Worm (Caenorhabditis elegans): ENCODE results near the gene pde-4.

Gene pde-4

DNA sequence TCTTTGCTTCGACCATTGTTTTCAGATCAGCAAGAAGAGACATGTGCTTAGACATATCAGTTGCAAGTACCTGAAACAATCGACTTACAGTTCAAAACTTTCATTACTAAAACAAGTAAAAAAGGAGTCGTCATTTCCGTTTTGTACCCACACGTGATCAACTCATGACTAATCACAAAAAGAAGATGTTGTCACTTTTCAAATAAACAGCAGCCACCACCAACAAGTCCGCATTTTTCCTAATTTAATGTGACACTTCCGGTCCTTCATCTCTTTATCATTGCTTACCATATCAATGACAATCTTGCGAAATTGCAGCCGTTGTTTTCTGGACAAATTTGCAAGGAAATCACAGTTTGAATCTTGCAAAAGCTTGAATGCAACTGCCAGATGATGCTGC is 22.4 kb downstream of the pde-4 start:
- TF ChIP-seq pes-1 (GFP tag; IDR thresholded peaks at IDR 0.05) = no peak
- no peak for TF ChIP-seq hmg-4 (GFP tag; optimal IDR thresholded peaks at IDR 0.05)
- no peak for TF ChIP-seq B0310.2 (tag; optimal IDR thresholded peaks at IDR 0.05)
- TF ChIP-seq ama-1 (optimal IDR thresholded peaks at IDR 0.05) = no peak
- no peak for TF ChIP-seq ceh-36 (tag; optimal IDR thresholded peaks at IDR 0.05)
- TF ChIP-seq hmbx-1 (tag; optimal IDR thresholded peaks at IDR 0.05) = no peak
- TF ChIP-seq hnd-1 (tag; optimal IDR thresholded peaks at IDR 0.05) = no peak
- no peak for TF ChIP-seq tra-4 (tag; optimal IDR thresholded peaks at IDR 0.05)
- TF ChIP-seq ceh-13 (GFP tag; optimal IDR thresholded peaks at IDR 0.05) = no peak
- no peak for TF ChIP-seq F13C5.2 (tag; optimal IDR thresholded peaks at IDR 0.05)
- TF ChIP-seq aly-1 (tag; optimal IDR thresholded peaks at IDR 0.05) = no peak
- TF ChIP-seq tbx-11 (GFP tag; IDR thresholded peaks at IDR 0.05) = no peak
- TF ChIP-seq ets-7 (tag; optimal IDR thresholded peaks at IDR 0.05) = no peak
- TF ChIP-seq flt-1 (GFP tag; IDR thresholded peaks at IDR 0.05) = no peak
- no peak for TF ChIP-seq tbx-37 (GFP tag; conservative IDR thresholded peaks at IDR 0.05)
- no peak for TF ChIP-seq sea-1 (GFP tag; conservative IDR thresholded peaks at IDR 0.05)

- TF ChIP-seq tbx-11 (GFP tag; IDR thresholded peaks at IDR 0.05) = no peak
Observed at ce11 chrII:7624995-7625394, 26.1 kb downstream of the pde-4 start.

DNA sequence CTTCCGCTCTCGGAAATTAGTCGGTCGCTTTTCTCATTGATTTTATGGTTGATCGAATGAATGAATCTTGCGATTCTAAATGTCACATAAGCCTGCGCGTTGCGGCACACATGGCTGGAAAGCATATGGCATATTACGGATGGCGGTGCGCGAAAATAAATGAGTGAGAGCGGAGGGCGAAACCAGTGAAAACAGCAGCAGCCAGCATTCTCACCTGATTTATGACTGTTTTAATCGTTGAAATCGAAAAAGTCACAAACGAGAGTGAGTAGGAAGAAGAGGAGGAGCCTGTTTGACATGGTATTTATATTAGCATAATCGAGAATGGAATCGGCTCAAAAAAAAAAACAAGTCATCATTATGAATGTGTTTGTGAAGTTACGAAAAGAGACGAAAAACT is 26.8 kb downstream of the pde-4 start:
- no peak for TF ChIP-seq ets-7 (tag; optimal IDR thresholded peaks at IDR 0.05)
- no peak for TF ChIP-seq F13C5.2 (tag; optimal IDR thresholded peaks at IDR 0.05)
- TF ChIP-seq hmg-4 (GFP tag; optimal IDR thresholded peaks at IDR 0.05) = peak; percentile 2

DNA sequence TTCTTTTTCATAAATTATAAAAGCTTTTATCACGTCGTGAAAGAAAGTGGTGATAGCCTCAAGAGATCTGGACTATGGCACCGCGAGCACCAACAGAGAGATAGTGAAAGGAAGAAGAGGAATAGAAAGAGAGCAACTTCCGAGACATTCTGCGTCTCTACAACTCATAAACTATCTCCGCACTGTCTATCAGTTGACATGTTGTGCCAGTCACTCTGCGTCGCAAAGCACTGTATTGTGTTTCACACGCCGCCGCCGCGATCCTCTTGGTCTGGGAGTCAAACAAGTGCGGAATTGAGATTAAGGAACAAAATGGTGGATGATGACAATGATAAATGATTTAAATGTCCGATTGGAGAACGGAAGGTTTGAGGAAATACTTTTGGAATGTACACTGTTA is 27.6 kb downstream of the pde-4 start:
- TF ChIP-seq hmg-4 (GFP tag; optimal IDR thresholded peaks at IDR 0.05) = no peak
- TF ChIP-seq flt-1 (GFP tag; IDR thresholded peaks at IDR 0.05) = no peak
- no peak for TF ChIP-seq ama-1 (optimal IDR thresholded peaks at IDR 0.05)
- TF ChIP-seq ceh-36 (tag; optimal IDR thresholded peaks at IDR 0.05) = no peak
- no peak for TF ChIP-seq tbx-11 (GFP tag; IDR thresholded peaks at IDR 0.05)
- TF ChIP-seq F13C5.2 (tag; optimal IDR thresholded peaks at IDR 0.05) = no peak
- TF ChIP-seq ets-7 (tag; optimal IDR thresholded peaks at IDR 0.05) = no peak
- no peak for TF ChIP-seq hnd-1 (tag; optimal IDR thresholded peaks at IDR 0.05)
- no peak for TF ChIP-seq pes-1 (GFP tag; IDR thresholded peaks at IDR 0.05)
- TF ChIP-seq hmbx-1 (tag; optimal IDR thresholded peaks at IDR 0.05) = no peak
- TF ChIP-seq ceh-13 (GFP tag; optimal IDR thresholded peaks at IDR 0.05) = no peak
- TF ChIP-seq B0310.2 (tag; optimal IDR thresholded peaks at IDR 0.05) = no peak
- TF ChIP-seq tbx-37 (GFP tag; conservative IDR thresholded peaks at IDR 0.05) = no peak
- TF ChIP-seq scrt-1 (GFP tag; IDR thresholded peaks at IDR 0.05) = no peak
- no peak for TF ChIP-seq sea-1 (GFP tag; conservative IDR thresholded peaks at IDR 0.05)
- no peak for TF ChIP-seq aly-1 (tag; optimal IDR thresholded peaks at IDR 0.05)
- TF ChIP-seq tra-4 (tag; optimal IDR thresholded peaks at IDR 0.05) = no peak

DNA sequence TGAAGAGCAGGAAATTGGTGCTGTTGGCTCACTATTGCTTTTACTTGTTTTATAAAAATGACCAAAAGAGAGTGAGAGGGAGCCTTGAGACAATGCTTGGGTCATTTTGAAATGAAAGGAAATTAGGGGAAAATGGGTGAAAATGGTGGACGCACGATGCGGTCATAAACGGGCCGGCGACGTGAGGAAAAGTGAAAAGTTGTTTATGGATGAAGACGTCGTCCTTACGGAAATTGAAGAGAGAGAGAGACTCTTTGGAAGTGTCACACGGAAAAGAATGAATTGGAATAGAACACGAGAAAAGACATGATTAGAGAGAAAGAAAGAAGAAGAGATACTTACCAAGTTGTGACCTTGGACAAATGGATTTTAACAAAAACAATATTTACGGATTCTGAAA is 29.5 kb downstream of the pde-4 start:
- TF ChIP-seq sea-1 (GFP tag; conservative IDR thresholded peaks at IDR 0.05) (no peak), hmg-4 (GFP tag; optimal IDR thresholded peaks at IDR 0.05) (no peak), aly-1 (tag; optimal IDR thresholded peaks at IDR 0.05) (no peak), hmbx-1 (tag; optimal IDR thresholded peaks at IDR 0.05) (no peak), F13C5.2 (tag; optimal IDR thresholded peaks at IDR 0.05) (no peak), tra-4 (tag; optimal IDR thresholded peaks at IDR 0.05) (no peak), tbx-37 (GFP tag; conservative IDR thresholded peaks at IDR 0.05) (no peak), scrt-1 (GFP tag; IDR thresholded peaks at IDR 0.05) (no peak), hnd-1 (tag; optimal IDR thresholded peaks at IDR 0.05) (no peak), pes-1 (GFP tag; IDR thresholded peaks at IDR 0.05) (no peak), ceh-36 (tag; optimal IDR thresholded peaks at IDR 0.05) (no peak), tbx-11 (GFP tag; IDR thresholded peaks at IDR 0.05) (no peak), flt-1 (GFP tag; IDR thresholded peaks at IDR 0.05) (no peak), B0310.2 (tag; optimal IDR thresholded peaks at IDR 0.05) (no peak), ets-7 (tag; optimal IDR thresholded peaks at IDR 0.05) (no peak), ceh-13 (GFP tag; optimal IDR thresholded peaks at IDR 0.05) (no peak), ama-1 (optimal IDR thresholded peaks at IDR 0.05) (no peak)

ce11 chrII:7620413-7620812 is 30.6 kb downstream of the pde-4 start, which contains the start of gene R07G3.8:
R07G3.8 (minus strand) TSS chrII:7620513.
- no peak for TF ChIP-seq aly-1 (tag; optimal IDR thresholded peaks at IDR 0.05)
- no peak for TF ChIP-seq sea-1 (GFP tag; conservative IDR thresholded peaks at IDR 0.05)
- TF ChIP-seq B0310.2 (tag; optimal IDR thresholded peaks at IDR 0.05) = no peak
- TF ChIP-seq tbx-11 (GFP tag; IDR thresholded peaks at IDR 0.05) = no peak
- no peak for TF ChIP-seq ceh-36 (tag; optimal IDR thresholded peaks at IDR 0.05)
- TF ChIP-seq hmg-4 (GFP tag; optimal IDR thresholded peaks at IDR 0.05) = no peak
- no peak for TF ChIP-seq pes-1 (GFP tag; IDR thresholded peaks at IDR 0.05)
- no peak for TF ChIP-seq ets-7 (tag; optimal IDR thresholded peaks at IDR 0.05)
- TF ChIP-seq tra-4 (tag; optimal IDR thresholded peaks at IDR 0.05) = no peak

DNA sequence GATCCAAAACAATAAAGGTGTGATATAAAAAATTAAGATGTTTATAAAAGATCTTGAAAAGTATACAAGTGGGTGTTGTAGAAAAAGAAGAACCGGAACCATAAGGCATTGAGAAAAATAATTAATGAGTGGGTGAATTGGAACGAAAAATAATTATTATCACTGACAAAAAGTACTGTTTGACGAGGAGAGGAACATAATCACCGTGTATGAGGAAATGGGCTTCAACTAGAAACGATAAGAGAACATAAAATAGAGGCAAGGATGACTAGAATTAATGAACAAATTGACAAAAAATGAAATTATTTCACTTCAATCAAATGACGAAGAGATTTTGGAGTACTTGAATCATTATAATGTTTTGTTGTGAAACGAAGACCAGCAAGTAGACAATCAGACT is 32.8 kb downstream of the pde-4 start:
- TF ChIP-seq pes-1 (GFP tag; IDR thresholded peaks at IDR 0.05) = no peak
- TF ChIP-seq hnd-1 (tag; optimal IDR thresholded peaks at IDR 0.05) = no peak
- no peak for TF ChIP-seq tbx-11 (GFP tag; IDR thresholded peaks at IDR 0.05)
- no peak for TF ChIP-seq ets-7 (tag; optimal IDR thresholded peaks at IDR 0.05)
- no peak for TF ChIP-seq B0310.2 (tag; optimal IDR thresholded peaks at IDR 0.05)
- no peak for TF ChIP-seq hmbx-1 (tag; optimal IDR thresholded peaks at IDR 0.05)

DNA sequence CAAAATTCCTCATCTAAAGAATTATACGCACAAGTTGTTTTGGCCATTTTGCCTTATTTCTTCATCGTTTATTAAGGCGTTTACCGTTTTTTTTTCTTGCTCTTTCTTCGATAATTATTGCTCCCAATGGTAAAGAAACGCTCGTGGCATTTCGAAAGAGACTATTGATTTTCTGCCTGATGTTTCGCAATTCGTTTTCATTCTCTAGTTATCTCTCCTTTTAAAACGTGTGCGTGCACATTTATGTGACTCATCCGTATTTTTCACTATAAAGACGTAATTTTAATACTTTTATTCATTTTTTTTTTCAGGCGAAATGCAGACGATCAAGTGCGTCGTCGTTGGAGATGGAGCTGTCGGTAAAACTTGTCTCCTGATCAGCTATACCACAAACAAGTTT is 34.9 kb downstream of the pde-4 start, which contains the start of gene cdc-42:
cdc-42 (plus strand) TSS at position 312 of the 400 bp plus-strand sequence.
- TF ChIP-seq pes-1 (GFP tag; IDR thresholded peaks at IDR 0.05) (no peak), flt-1 (GFP tag; IDR thresholded peaks at IDR 0.05) (no peak), ceh-36 (tag; optimal IDR thresholded peaks at IDR 0.05) (no peak), ets-7 (tag; optimal IDR thresholded peaks at IDR 0.05) (no peak), hmg-4 (GFP tag; optimal IDR thresholded peaks at IDR 0.05) (no peak), B0310.2 (tag; optimal IDR thresholded peaks at IDR 0.05) (no peak), sea-1 (GFP tag; conservative IDR thresholded peaks at IDR 0.05) (no peak), ceh-13 (GFP tag; optimal IDR thresholded peaks at IDR 0.05) (no peak), tbx-11 (GFP tag; IDR thresholded peaks at IDR 0.05) (no peak), aly-1 (tag; optimal IDR thresholded peaks at IDR 0.05) (no peak), ama-1 (optimal IDR thresholded peaks at IDR 0.05) (no peak), hnd-1 (tag; optimal IDR thresholded peaks at IDR 0.05) (no peak), tra-4 (tag; optimal IDR thresholded peaks at IDR 0.05) (no peak), F13C5.2 (tag; optimal IDR thresholded peaks at IDR 0.05) (no peak), scrt-1 (GFP tag; IDR thresholded peaks at IDR 0.05) (no peak)

Measured in whole organism, early embryonic.